Worm (Caenorhabditis elegans) whole organism, L1 larva: ENCODE results near the gene ser-4.

Source experiments
- C16A3.4 ChIP-seq: fragments of 150-350 bp; optimal IDR thresholded peaks from 2 replicates; lab custom pipeline; 2014; ENCODE audit warnings: missing biosample characterization, missing genetic modification characterization
- ama-1 ChIP-seq: fragments of 150-350 bp; optimal IDR thresholded peaks from 2 replicates; lab custom pipeline; 2014
- ceh-63 ChIP-seq: fragments of 200-800 bp; sonication (Bioruptor generic); optimal IDR thresholded peaks from 2 replicates; lab custom pipeline; 2018; ENCODE audit warnings: mild to moderate bottlenecking, missing genetic modification characterization, missing compliant biosample characterization
- ceh-8 ChIP-seq: fragments of 200-800 bp; sonication (Bioruptor generic); optimal IDR thresholded peaks from 2 replicates; lab custom pipeline; 2018; ENCODE audit warnings: mild to moderate bottlenecking, missing genetic modification characterization, moderate library complexity, missing compliant biosample characterization
- ces-1 ChIP-seq: fragments of 150-350 bp; optimal IDR thresholded peaks from 2 replicates; lab custom pipeline; 2014; ENCODE audit warnings: missing biosample characterization, missing genetic modification reagents, missing genetic modification characterization
- dpl-1 ChIP-seq, 3 experiments: fragments of 150-350 bp in 2 of 3; sonication (generic microtip) in 1 of 3; optimal IDR thresholded peaks; 2 replicates each; lab custom pipeline; 2014 to 2017; ENCODE audit warnings: missing biosample characterization in 3 of 3, missing genetic modification characterization in 3 of 3, missing genetic modification reagents in 3 of 3
- dsc-1 ChIP-seq: sonication (generic microtip); optimal IDR thresholded peaks from 2 replicates; lab custom pipeline; 2016; ENCODE audit warnings: mild to moderate bottlenecking, missing genetic modification characterization, missing compliant biosample characterization
- efl-1 ChIP-seq, 4 experiments: fragments of 150-350 bp; optimal IDR thresholded peaks in 3 of 4; peaks in 1 of 4; 1 replicate in 1 of 4; 2 replicates in 3 of 4; lab custom pipeline; 2014; ENCODE audit warnings: missing biosample characterization in 2 of 4, missing genetic modification characterization in 2 of 4, missing genetic modification reagents in 2 of 4
- efl-3 ChIP-seq: fragments of 200-800 bp; sonication (Bioruptor generic); optimal IDR thresholded peaks from 2 replicates; lab custom pipeline; 2018; ENCODE audit warnings: mild to moderate bottlenecking, missing genetic modification characterization, missing compliant biosample characterization
- egl-13 ChIP-seq: sonication (generic microtip); optimal IDR thresholded peaks from 2 replicates; lab custom pipeline; 2016; ENCODE audit warnings: missing genotype, missing genetic modification reagents, missing genetic modification characterization, missing compliant biosample characterization
- egl-27 ChIP-seq, 2 experiments: fragments of 150-350 bp in 1 of 2; sonication (generic microtip); optimal IDR thresholded peaks; 3 replicates each; lab custom pipeline; 2017 to 2018; ENCODE audit warnings: missing biosample characterization in 2 of 2, missing genetic modification characterization in 2 of 2, missing genetic modification reagents in 2 of 2
- elt-3 ChIP-seq, 6 experiments: fragments of 150-350 bp in 1 of 6; sonication (generic microtip); optimal IDR thresholded peaks; 2 replicates each; lab custom pipeline; 2017 to 2018; ENCODE audit warnings: missing biosample characterization in 6 of 6, missing genetic modification characterization in 6 of 6, inconsistent platforms in 1 of 6
- fkh-10 ChIP-seq: sonication (generic microtip); optimal IDR thresholded peaks from 2 replicates; lab custom pipeline; 2017; ENCODE audit warnings: missing biosample characterization, missing genetic modification reagents, missing genetic modification characterization
- fkh-8 ChIP-seq: sonication (generic microtip); optimal IDR thresholded peaks from 2 replicates; lab custom pipeline; 2016; ENCODE audit warnings: mild to moderate bottlenecking, missing genetic modification characterization, missing compliant biosample characterization
- hpl-2 ChIP-seq: fragments of 150-350 bp; optimal IDR thresholded peaks from 2 replicates; lab custom pipeline; 2014; ENCODE audit warnings: missing biosample characterization, missing genetic modification reagents, missing genetic modification characterization
- jun-1 ChIP-seq: fragments of 150-350 bp; optimal IDR thresholded peaks from 2 replicates; lab custom pipeline; 2014; ENCODE audit warnings: missing biosample characterization, missing genetic modification reagents, missing genetic modification characterization
- lin-14 ChIP-seq: fragments of 200-800 bp; sonication (Bioruptor generic); optimal IDR thresholded peaks from 2 replicates; lab custom pipeline; 2018; ENCODE audit warnings: mild to moderate bottlenecking, missing genetic modification characterization, moderate library complexity, missing compliant biosample characterization
- lir-3 ChIP-seq: sonication (generic microtip); optimal IDR thresholded peaks from 2 replicates; lab custom pipeline; 2016; ENCODE audit warnings: mild to moderate bottlenecking, missing genetic modification characterization, moderate library complexity, missing compliant biosample characterization; ENCODE audit not compliant: poor library complexity
- lsy-2 ChIP-seq, 2 experiments: fragments of 150-350 bp; optimal IDR thresholded peaks; 2 replicates each; lab custom pipeline; 2014; ENCODE audit warnings: missing biosample characterization in 2 of 2, missing genetic modification characterization in 2 of 2
- mdl-1 ChIP-seq, 2 experiments: fragments of 150-350 bp; optimal IDR thresholded peaks; 2 replicates each; lab custom pipeline; 2014 to 2017; ENCODE audit warnings: missing biosample characterization in 2 of 2, missing genetic modification characterization in 2 of 2, inconsistent platforms in 1 of 2
- nhr-11 ChIP-seq: fragments of 150-350 bp; optimal IDR thresholded peaks from 2 replicates; lab custom pipeline; 2014; ENCODE audit warnings: missing biosample characterization, missing genetic modification characterization
- nhr-19 ChIP-seq: fragments of 200-800 bp; sonication (Bioruptor generic); conservative IDR thresholded peaks from 2 replicates; pipeline ENCODE4 v1.3.6; 2022; ENCODE audit warnings: missing genetic modification characterization, missing compliant biosample characterization
- nhr-47 ChIP-seq: sonication (generic microtip); optimal IDR thresholded peaks from 2 replicates; lab custom pipeline; 2016; ENCODE audit warnings: mild to moderate bottlenecking, missing genetic modification characterization, moderate library complexity, missing compliant biosample characterization
- nhr-71 ChIP-seq: sonication (generic microtip); optimal IDR thresholded peaks from 2 replicates; lab custom pipeline; 2016; ENCODE audit warnings: mild to moderate bottlenecking, missing genetic modification characterization, moderate library complexity, missing compliant biosample characterization
- nhr-76 ChIP-seq: sonication (generic microtip); optimal IDR thresholded peaks from 2 replicates; lab custom pipeline; 2017; ENCODE audit warnings: missing biosample characterization, missing genetic modification characterization
- nhr-85 ChIP-seq: sonication (generic microtip); peaks from one replicate; lab custom pipeline; 2016; ENCODE audit warnings: missing genetic modification characterization, inconsistent platforms, missing compliant biosample characterization
- pag-3 ChIP-seq: sonication (generic microtip); optimal IDR thresholded peaks from 2 replicates; lab custom pipeline; 2017; ENCODE audit warnings: missing genetic modification characterization, mild to moderate bottlenecking, missing compliant biosample characterization, antibody characterized with exemption, borderline replicate concordance; ENCODE audit not compliant: insufficient read depth
- pqm-1 ChIP-seq: sonication (generic microtip); optimal IDR thresholded peaks from 3 replicates; lab custom pipeline; 2017; ENCODE audit warnings: missing biosample characterization, missing genetic modification characterization
- rnt-1 ChIP-seq: sonication (generic microtip); optimal IDR thresholded peaks from 2 replicates; lab custom pipeline; 2016; ENCODE audit warnings: mild to moderate bottlenecking, missing genetic modification characterization, moderate library complexity, missing compliant biosample characterization
- snu-23 ChIP-seq: sonication (generic microtip); optimal IDR thresholded peaks from 2 replicates; lab custom pipeline; 2016; ENCODE audit warnings: missing genetic modification characterization, missing compliant biosample characterization
- sup-37 ChIP-seq: fragments of 200-800 bp; sonication (Bioruptor generic); optimal IDR thresholded peaks from 2 replicates; lab custom pipeline; 2018; ENCODE audit warnings: mild to moderate bottlenecking, missing genetic modification characterization, missing compliant biosample characterization
- unc-30 ChIP-seq: sonication (generic microtip); optimal IDR thresholded peaks from 2 replicates; lab custom pipeline; 2017; ENCODE audit warnings: missing biosample characterization, missing genetic modification characterization
- unc-86 ChIP-seq: sonication (generic microtip); optimal IDR thresholded peaks from 2 replicates; lab custom pipeline; 2016; ENCODE audit warnings: missing genetic modification characterization, missing compliant biosample characterization
- vab-15 ChIP-seq: sonication (generic microtip); optimal IDR thresholded peaks from 2 replicates; lab custom pipeline; 2017; ENCODE audit warnings: missing genotype, mild to moderate bottlenecking, missing genetic modification characterization, missing compliant biosample characterization
- zag-1 ChIP-seq: fragments of 150-350 bp; optimal IDR thresholded peaks from 2 replicates; lab custom pipeline; 2014; ENCODE audit warnings: missing biosample characterization, missing genetic modification characterization
- zip-4 ChIP-seq: fragments of 200-800 bp; sonication (Bioruptor generic); optimal IDR thresholded peaks from 2 replicates; lab custom pipeline; 2018; ENCODE audit warnings: mild to moderate bottlenecking, missing genetic modification characterization, moderate library complexity, missing compliant biosample characterization
- ztf-11 ChIP-seq, 2 experiments: sonication (generic microtip); optimal IDR thresholded peaks; 2 replicates each; lab custom pipeline; 2016 to 2017; ENCODE audit warnings: missing genetic modification characterization in 2 of 2, missing biosample characterization in 1 of 2, missing compliant biosample characterization in 1 of 2

Gene ser-4

ce11 chrIII:1743488-1744020 is 10.7 kb upstream of the ser-4 start:
- TF ChIP-seq fkh-10 (GFP tag; lab: Kevin White, UChicago) (peak; percentile 12), nhr-71 (tag; lab: Kevin White, UChicago) (peak; percentile 31), vab-15 (no peak), ceh-63 (no peak), unc-86 (peak; percentile 53), rnt-1 (tag; lab: Kevin White, UChicago) (no peak), nhr-85 (tag; lab: Kevin White, UChicago) (no peak), sup-37 (GFP tag; lab: Kevin White, UChicago) (no peak), lin-14 (GFP tag; lab: Kevin White, UChicago) (peak; percentile 66), ama-1 (lab: Kevin White, UChicago) (no peak), dsc-1 (peak; percentile 91), zag-1 (tag; lab: Kevin White, UChicago) (no peak), C16A3.4 (tag; lab: Kevin White, UChicago) (no peak), egl-13 (no peak), zip-4 (GFP tag; lab: Kevin White, UChicago) (no peak), elt-3 (tag; optimal IDR thresholded peaks at IDR 0.05; lab: Kevin White, UChicago) (no peak), ceh-8 (GFP tag; lab: Kevin White, UChicago) (no peak), lsy-2 (tag; optimal IDR thresholded peaks at IDR 0.05; lab: Kevin White, UChicago) (no peak)
- TF ChIP-seq, all 84 proteins: peak for 5

DNA sequence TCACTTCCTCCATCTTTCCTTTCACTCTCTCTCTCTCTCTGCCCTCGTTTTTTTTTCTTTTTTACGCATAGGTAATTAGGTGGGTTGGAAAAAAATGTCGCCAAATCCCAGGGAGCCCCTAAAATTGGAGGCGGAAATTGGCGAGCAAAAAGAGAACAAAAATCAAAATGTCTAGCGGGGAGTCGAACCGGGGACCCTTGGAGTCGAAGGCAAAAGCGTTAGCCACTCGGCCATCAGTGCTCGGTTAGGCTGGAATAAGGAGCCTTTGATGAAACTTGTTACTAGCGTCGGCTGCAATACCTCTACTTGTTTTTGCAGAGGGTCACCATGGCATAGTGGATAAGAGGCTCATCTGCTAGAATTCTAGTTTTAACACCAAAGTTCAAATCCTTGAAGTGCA is 10.2 kb upstream of the ser-4 start:
- TF ChIP-seq efl-1 (optimal IDR thresholded peaks at IDR 0.05; lab: Kevin White, UChicago) (no peak), efl-1 (GFP tag; optimal IDR thresholded peaks at IDR 0.05 in 1 of 2; lab: Kevin White, UChicago) (peak in 1 of 2 experiments; percentile 39), unc-30 (tag; lab: Kevin White, UChicago) (no peak), nhr-71 (tag; lab: Kevin White, UChicago) (peak; percentile 2), egl-27 (tag; optimal IDR thresholded peaks at IDR 0.05; lab: Kevin White, UChicago) (no peak), fkh-8 (peak; percentile 9), ces-1 (GFP tag; lab: Kevin White, UChicago) (no peak), lin-14 (GFP tag; lab: Kevin White, UChicago) (peak; percentile 57), dpl-1 (GFP tag; optimal IDR thresholded peaks at IDR 0.05; lab: Kevin White, UChicago) (peak in 1 of 3 experiments; percentile 1), nhr-47 (tag; lab: Kevin White, UChicago) (peak; percentile 11)

- no peak for TF ChIP-seq efl-3 (GFP tag; lab: Kevin White, UChicago)
- TF ChIP-seq nhr-71 (tag; lab: Kevin White, UChicago): no peak
- TF ChIP-seq fkh-10 (GFP tag; lab: Kevin White, UChicago): peak; percentile 47
- no peak for TF ChIP-seq hpl-2 (GFP tag; lab: Kevin White, UChicago)
- peak; percentile 20 for TF ChIP-seq lin-14 (GFP tag; lab: Kevin White, UChicago)
Measured at ce11 chrIII:1733412-1733811, 511 bp upstream of the ser-4 start.

DNA sequence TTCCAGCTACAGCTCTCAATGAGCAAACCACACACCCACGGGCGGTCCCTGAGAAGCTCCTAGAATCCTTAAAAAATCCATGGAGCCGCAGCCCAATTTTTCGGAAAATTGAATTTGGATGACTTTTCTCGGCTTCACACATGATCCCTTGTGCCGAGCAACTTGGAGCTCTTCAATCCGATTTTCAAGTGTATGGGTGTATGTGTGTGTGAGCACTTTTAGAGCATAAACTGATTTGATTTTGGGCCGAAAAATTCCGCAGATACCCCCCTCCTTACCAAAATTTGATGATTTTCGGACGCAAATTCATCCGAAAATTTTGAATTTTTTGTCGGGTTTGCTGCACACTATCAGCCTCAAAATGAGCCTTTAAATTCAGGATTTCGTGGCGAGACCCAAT is 1.1 kb downstream of the ser-4 start:
- TF ChIP-seq lin-14 (GFP tag; lab: Kevin White, UChicago) (peak; percentile 62), snu-23 (no peak), nhr-11 (no peak), nhr-71 (tag; lab: Kevin White, UChicago) (peak; percentile 3), ces-1 (GFP tag; lab: Kevin White, UChicago) (no peak), fkh-10 (GFP tag; lab: Kevin White, UChicago) (peak; percentile 87), ceh-63 (no peak), nhr-19 (GFP tag; lab: Robert Waterston, UW) (no peak)
- TF ChIP-seq, all 84 proteins: peak for 3

ce11 chrIII:1718800-1719199 is 14.1 kb downstream of the ser-4 start:
- TF ChIP-seq jun-1 (tag; lab: Kevin White, UChicago) (no peak), pqm-1 (no peak), ces-1 (GFP tag; lab: Kevin White, UChicago) (no peak), nhr-76 (tag; lab: Kevin White, UChicago) (no peak), pag-3 (tag; lab: Kevin White, UChicago) (no peak), mdl-1 (tag; optimal IDR thresholded peaks at IDR 0.05; lab: Kevin White, UChicago) (no peak), lir-3 (tag; lab: Kevin White, UChicago) (no peak), ztf-11 (tag; optimal IDR thresholded peaks at IDR 0.05; lab: Kevin White, UChicago) (no peak)
